Fruit fly (Drosophila melanogaster) whole organism, larva: Measurements from ENCODE around the gene CG1847.

ENCODE experiments used
- noc ChIP-seq: fragments of 200-800 bp; sonication (Bioruptor generic); optimal IDR thresholded peaks from 3 replicates; lab custom pipeline; 2019; ENCODE audit warnings: missing biosample characterization, mild to moderate bottlenecking, missing genetic modification characterization, moderate library complexity

CG1847 gene

dm6 chrX:11854758-11855465 lies 14.1 kb upstream of the CG1847 start, which contains the start of the genes CG10347 and ATP7:
Gene CG10347, minus strand, starts transcription at chrX:11854931.
Gene ATP7, plus strand, starts transcription at chrX:11855022.
- TF ChIP-seq noc (tag; lab: Kevin White, UChicago): peak; percentile 30

DNA sequence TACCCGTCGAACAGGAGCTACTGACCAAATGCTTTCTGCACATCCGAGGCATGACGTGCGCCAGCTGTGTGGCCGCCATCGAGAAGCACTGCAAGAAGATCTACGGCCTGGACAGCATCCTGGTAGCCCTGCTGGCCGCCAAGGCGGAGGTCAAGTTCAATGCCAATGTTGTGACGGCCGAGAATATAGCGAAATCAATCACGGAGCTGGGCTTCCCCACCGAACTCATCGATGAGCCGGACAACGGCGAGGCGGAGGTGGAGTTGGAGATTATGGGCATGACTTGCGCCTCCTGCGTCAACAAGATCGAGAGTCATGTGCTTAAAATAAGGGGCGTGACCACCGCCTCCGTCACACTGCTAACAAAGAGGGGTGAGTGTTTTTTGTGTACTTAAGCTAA lies 13.0 kb upstream of the CG1847 start:
- no peak for TF ChIP-seq noc (tag; lab: Kevin White, UChicago)

DNA sequence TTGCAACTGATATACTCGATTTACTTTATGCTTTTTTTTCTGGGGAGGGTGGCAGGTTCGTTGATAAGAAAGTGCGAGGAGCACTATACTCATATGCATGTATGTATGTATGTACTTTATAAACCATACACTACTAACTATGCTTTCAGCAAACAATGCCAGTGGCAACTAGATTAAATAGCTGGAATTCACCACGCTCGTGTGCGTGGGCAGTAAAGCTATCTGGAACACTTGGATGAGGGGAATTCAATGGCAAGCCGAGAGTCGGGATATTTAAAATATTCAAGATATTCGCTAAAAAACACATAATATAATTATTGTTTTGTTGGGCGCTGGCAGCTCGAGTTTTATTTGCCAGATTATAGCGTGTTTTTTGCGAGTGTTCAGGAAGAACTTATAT lies 12.1 kb upstream of the CG1847 start:
- TF ChIP-seq noc (tag; lab: Kevin White, UChicago): no peak

DNA sequence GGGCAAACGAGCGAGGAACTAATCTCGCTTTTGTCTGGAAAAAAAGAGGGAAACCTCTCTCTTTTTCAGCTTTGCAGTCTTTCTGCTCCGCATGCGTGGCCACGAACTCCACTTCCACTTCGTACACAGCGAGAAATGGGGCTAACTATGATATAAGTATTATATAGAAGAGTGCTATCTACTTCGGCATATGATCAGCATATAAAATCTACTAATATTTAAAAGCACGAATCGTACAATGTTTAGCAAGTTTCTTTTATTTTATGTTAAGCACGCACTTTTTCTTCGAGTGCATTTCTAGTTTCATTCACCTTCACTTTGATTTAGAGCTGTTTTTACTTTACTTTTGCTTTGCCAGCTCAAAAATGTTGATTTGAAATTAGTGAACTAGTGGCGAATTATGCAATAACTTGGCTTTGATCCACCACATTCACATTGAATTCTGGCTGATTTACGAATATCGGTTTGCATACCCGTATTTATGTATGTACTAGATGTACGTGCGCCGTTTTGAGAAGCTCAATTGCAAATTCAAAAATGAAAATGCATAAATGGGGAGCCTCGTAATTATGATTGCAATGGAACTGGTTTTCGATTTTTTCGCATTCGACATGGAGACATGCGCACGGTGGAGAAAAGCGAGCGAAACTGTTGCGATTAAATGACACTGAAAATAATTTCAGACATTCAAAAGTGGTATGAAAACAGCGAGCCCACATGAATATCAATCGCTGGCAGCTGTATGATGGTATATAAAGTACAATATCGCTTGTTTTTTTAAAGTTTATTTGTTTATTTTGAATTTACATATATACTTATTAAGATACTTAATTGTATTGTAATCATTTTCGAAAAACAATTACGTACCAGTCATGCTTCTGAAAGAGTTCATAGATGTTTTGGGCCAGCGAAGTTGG lies 11.2 kb upstream of the CG1847 start:
- TF ChIP-seq noc (tag; lab: Kevin White, UChicago): peak; percentile 77

DNA sequence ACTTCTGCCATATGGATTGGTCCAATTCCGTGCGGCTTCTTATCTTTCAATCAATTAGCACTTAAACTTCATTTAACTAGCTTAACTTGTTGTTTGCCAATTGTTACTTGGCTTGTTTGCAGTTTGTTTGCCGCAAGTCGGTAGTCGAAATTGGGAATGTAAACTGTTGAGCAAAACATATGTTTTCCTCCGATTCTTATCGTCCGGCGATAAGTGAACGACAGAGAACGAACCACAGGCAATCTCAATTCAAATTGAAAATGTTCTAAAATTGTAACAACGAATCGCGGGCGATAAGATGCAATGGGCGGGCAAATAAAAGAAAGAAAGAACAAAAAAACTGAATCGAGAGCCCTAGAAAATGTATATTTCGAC lies 10.5 kb upstream of the CG1847 start:
- no peak for TF ChIP-seq noc (tag; lab: Kevin White, UChicago)

DNA sequence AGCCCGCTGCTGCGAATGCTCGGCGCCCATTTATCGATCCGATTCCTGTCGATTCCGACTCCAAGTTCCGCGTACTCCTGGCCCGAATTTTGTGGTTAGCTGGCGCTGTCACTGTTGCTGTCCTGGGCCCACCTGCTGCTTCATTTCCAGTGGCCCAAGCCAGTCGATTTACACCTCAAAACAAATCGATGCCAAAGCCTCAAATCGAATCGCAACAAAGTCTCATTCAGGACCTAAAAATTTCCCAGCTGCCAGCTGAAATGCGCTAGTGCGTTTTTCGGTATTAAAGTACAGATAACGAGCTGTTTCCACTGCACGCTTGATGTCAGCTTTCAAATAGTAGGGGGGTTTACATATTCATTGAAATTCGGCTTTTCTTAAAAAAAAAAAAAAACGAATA lies 3.5 kb downstream of the CG1847 start, which contains the start of gene BORCS5:
BORCS5 (minus strand) TSS at position 263 of the 400 bp plus-strand sequence.
- TF ChIP-seq noc (tag; lab: Kevin White, UChicago): no peak

dm6 chrX:11873116-11873515 lies 4.1 kb downstream of the CG1847 start, which contains the start of gene CG15739:
Gene CG15739, plus strand, starts transcription at chrX:11873319.
- no peak for TF ChIP-seq noc (tag; lab: Kevin White, UChicago)

- peak; percentile 40 for TF ChIP-seq noc (tag; lab: Kevin White, UChicago)
These were observed 6.3 kb downstream of the CG1847 start for dm6 chrX:11875146-11875830.

dm6 chrX:11877165-11877564 lies 8.2 kb downstream of the CG1847 start, which contains the start of gene CG10352:
Gene CG10352, minus strand, starts transcription at chrX:11877168.
- no peak for TF ChIP-seq noc (tag; lab: Kevin White, UChicago)

dm6 chrX:11881686-11882085 lies 12.7 kb downstream of the CG1847 start:
- TF ChIP-seq noc (tag; lab: Kevin White, UChicago): no peak

DNA sequence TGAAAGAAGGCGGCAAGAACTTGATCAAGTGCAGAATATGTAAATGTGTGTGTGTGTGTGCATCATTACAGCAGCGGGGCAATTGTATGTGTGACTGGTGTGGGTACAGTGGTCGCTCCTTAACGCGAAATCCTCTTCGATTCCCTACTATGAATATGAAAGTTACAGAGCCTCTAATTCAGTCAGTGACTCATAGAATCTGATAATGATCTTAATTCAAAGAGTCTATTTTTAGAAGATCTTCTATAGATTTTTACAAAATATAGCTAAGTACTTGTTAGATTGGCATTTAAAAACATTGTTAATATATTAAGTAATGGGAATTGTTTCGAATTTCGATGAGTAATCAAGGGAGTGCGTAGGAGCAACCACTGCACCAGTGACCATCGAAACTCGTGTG lies 13.5 kb downstream of the CG1847 start:
- TF ChIP-seq noc (tag; lab: Kevin White, UChicago): no peak

DNA sequence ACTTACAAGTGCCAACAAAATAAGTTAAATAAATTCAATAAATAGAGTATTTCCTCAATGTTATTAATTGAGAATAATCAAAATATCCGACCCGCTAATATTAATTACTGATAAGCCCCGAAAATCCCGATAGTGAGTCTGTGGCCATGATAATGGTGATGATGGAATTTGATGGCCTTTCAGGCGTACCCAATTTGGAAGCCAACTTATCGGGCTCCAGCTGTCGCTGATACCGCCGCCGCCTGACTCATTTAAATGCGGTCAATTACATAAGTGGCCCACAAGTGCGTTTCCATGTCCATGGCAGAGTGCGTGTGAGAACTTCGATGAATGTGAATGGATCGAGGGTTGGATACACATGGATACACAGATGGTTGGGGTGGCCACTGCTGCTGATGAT lies 15.2 kb downstream of the CG1847 start:
- no peak for TF ChIP-seq noc (tag; lab: Kevin White, UChicago)

dm6 chrX:11885356-11885755 lies 16.4 kb downstream of the CG1847 start:
- TF ChIP-seq noc (tag; lab: Kevin White, UChicago): peak; percentile 64

DNA sequence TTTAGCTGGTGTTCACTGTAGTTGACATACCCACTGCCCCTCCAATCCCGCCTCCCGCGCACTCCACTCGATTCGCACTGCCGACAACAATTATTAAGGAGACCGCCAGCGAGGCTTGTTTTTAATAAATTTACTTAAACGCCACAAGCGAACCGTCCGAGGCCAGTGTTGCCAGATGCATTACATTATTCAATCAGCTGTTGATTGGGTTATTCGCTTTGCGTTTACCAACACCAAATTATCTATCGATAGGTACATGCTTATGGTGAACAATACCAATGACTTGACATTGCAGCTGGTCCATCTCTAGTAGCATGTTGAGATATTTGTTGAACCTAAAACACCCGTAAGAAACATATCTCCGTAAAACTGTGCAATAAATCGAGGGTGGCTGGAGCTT lies 18.0 kb downstream of the CG1847 start, which contains the start of the genes CG10353 and SelG:
CG10353 (minus strand) TSS at position 187 of the 400 bp plus-strand sequence.
SelG (plus strand) TSS at position 309 of the 400 bp plus-strand sequence.
- peak; percentile 32 for TF ChIP-seq noc (tag; lab: Kevin White, UChicago)

dm6 chrX:11888142-11888541 lies 19.2 kb downstream of the CG1847 start, which contains the start of gene CG1840:
Gene CG1840, plus strand, starts transcription at chrX:11888352.
- no peak for TF ChIP-seq noc (tag; lab: Kevin White, UChicago)
